Worm (Caenorhabditis elegans): Measurements from ENCODE around the gene C33H5.1.

C33H5.1 gene

DNA sequence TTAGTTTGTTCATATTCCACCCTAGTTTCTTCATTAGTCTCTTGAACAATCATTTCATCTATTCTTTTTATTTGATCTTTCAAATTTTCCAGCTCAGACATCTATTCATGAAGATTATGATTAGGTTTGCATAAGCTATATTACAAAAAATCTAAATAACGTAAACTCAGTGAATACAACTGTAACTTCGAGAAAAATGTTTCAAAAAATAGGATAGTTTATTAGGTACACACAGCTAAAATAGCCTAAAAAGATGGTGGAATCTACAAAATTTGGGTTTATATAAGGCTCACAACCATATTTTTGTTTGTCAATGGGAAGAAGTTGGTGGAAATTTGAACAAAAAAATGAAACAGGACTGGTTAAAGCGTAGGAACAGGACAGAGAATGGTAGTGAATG, 4.0 kb downstream of the C33H5.1 start, which contains the start of gene zgpa-1:
zgpa-1 (minus strand) TSS at position 101 of the 400 bp plus-strand sequence.
- TF ChIP-seq hsf-1 (GFP tag; IDR thresholded peaks at IDR 0.05): no peak
- no peak for TF ChIP-seq nhr-27 (tag; optimal IDR thresholded peaks at IDR 0.05)
- TF ChIP-seq egl-18 (GFP tag; IDR thresholded peaks at IDR 0.05): no peak
- no peak for TF ChIP-seq sptf-2 (GFP tag; optimal IDR thresholded peaks at IDR 0.05)
- no peak for TF ChIP-seq unc-62 (GFP tag; optimal IDR thresholded peaks at IDR 0.05)
- no peak for TF ChIP-seq sea-2 (GFP tag; IDR thresholded peaks at IDR 0.05)
- no peak for TF ChIP-seq ztf-22 (GFP tag; optimal IDR thresholded peaks at IDR 0.05)
- no peak for TF ChIP-seq nhr-120 (GFP tag; IDR thresholded peaks at IDR 0.05)
- no peak for TF ChIP-seq mes-4 (tag; optimal IDR thresholded peaks at IDR 0.05)
- no peak for TF ChIP-seq Y53F4B.3 (GFP tag; IDR thresholded peaks at IDR 0.05)
- TF ChIP-seq lin-54 (GFP tag; optimal IDR thresholded peaks at IDR 0.05): no peak
- TF ChIP-seq ztf-18 (tag; optimal IDR thresholded peaks at IDR 0.05): no peak

- TF ChIP-seq hmg-1.2 (GFP tag; IDR thresholded peaks at IDR 0.05) (peak; percentile 87; the same call in 1 of the 2 replicates), nhr-80 (tag; optimal IDR thresholded peaks at IDR 0.05) (peak; percentile 18), unc-130 (GFP tag; optimal IDR thresholded peaks at IDR 0.05) (no peak), ceh-100 (GFP tag; IDR thresholded peaks at IDR 0.05) (no peak), rec-8 (tag; optimal IDR thresholded peaks at IDR 0.05) (no peak), Y95B8A.8 (GFP tag; IDR thresholded peaks at IDR 0.05) (no peak), B0261.1 (tag; optimal IDR thresholded peaks at IDR 0.05) (no peak), hlh-12 (tag; optimal IDR thresholded peaks at IDR 0.05) (no peak), dpl-1 (GFP tag; optimal IDR thresholded peaks at IDR 0.05) (no peak), tlf-1 (GFP tag; optimal IDR thresholded peaks at IDR 0.05) (no peak), nhr-27 (tag; optimal IDR thresholded peaks at IDR 0.05) (no peak), F37B4.10 (GFP tag; IDR thresholded peaks at IDR 0.05) (no peak), ztf-3 (GFP tag; optimal IDR thresholded peaks at IDR 0.05) (no peak), egl-44 (GFP tag; IDR thresholded peaks at IDR 0.05) (no peak), bed-1 (GFP tag; IDR thresholded peaks at IDR 0.05) (no peak), hsf-1 (GFP tag; IDR thresholded peaks at IDR 0.05) (no peak), nfya-2 (GFP tag; IDR thresholded peaks at IDR 0.05) (no peak), chd-7 (tag; optimal IDR thresholded peaks at IDR 0.05) (no peak), F22D6.2 (tag; optimal IDR thresholded peaks at IDR 0.05) (no peak), somi-1 (GFP tag; optimal IDR thresholded peaks at IDR 0.05) (no peak), nhr-179 (tag; optimal IDR thresholded peaks at IDR 0.05) (no peak), ceh-40 (GFP tag; IDR thresholded peaks at IDR 0.05) (no peak), lsl-1 (GFP tag; optimal IDR thresholded peaks at IDR 0.05) (no peak), let-607 (tag; optimal IDR thresholded peaks at IDR 0.05) (no peak), tbp1 (GFP tag; optimal IDR thresholded peaks at IDR 0.05) (peak; percentile 29), K12H6.12 (tag; optimal IDR thresholded peaks at IDR 0.05) (peak; percentile 4), F55B11.4 (tag; optimal IDR thresholded peaks at IDR 0.05; ENCODE audit: borderline replicate concordance, insufficient read depth) (no peak), ztf-28 (GFP tag; IDR thresholded peaks at IDR 0.05) (no peak), snpc-3.4 (tag; optimal IDR thresholded peaks at IDR 0.05) (no peak), snpc-4 (GFP tag; optimal IDR thresholded peaks at IDR 0.05) (no peak), snpc-4 (tag; optimal IDR thresholded peaks at IDR 0.05) (peak in 1 of 4 experiments; percentile 17), Y79H2A.3 (GFP tag; conservative IDR thresholded peaks at IDR 0.05) (no peak), attf-5 (GFP tag; optimal IDR thresholded peaks at IDR 0.05) (peak; percentile 51), hrde-1 (tag; optimal IDR thresholded peaks at IDR 0.05; ENCODE audit: borderline replicate concordance) (no peak), cebp-1 (GFP tag; IDR thresholded peaks at IDR 0.05) (no peak), cebp-1 (tag; optimal IDR thresholded peaks at IDR 0.05) (peak; percentile 60), ets-4 (GFP tag; optimal IDR thresholded peaks at IDR 0.05) (no peak), nfyb-1 (GFP tag; IDR thresholded peaks at IDR 0.05) (no peak)
Observed at ce11 chrIV:7815683-7816183, 7.0 kb downstream of the C33H5.1 start, which contains the start of gene cdgs-1. TSS of gene cdgs-1 (minus strand) at chrIV:7815733.
